Fruit fly (Drosophila melanogaster) S2 (cell line): ENCODE measurements around the gene CG4198.

Experiments
- CG8478 ChIP-seq: fragments of >200 bp; optimal IDR thresholded peaks from 2 replicates; lab custom pipeline; 2018
- CTCF ChIP-seq, 2 experiments: fragments of >200 bp; optimal IDR thresholded peaks; 2 replicates each; lab custom pipeline; 2018

DNA sequence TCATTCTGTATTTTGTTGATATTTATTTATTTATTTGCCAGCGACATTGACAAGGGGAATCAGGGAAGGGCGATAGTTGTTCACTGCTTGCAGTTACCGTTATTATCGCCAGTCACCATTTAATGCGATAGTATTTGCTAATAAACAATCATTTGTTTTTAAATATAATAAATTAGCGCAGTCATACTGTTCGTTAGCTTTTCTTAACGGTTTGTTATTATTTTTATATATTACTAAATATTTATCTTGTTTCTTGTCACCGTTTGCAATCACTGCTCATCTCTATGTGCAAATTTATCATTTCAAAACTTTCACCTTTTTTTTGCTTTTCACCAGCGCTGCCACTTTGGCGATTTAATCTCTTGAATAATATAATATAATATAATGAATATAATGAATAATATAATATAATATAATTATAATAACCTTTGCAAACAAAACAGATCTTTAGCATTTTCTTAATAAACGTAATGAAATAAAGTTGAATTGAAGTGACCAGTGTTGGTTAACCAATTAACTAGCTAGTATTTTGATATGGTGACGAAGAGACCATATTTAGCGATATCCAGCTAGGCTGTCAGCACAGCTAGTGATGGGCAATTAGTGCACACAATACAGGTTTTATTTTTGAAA, 16.3 kb downstream of the CG4198 start, which contains the start of the genes CG3309 and XRCC1:
- TF ChIP-seq CTCF (optimal IDR thresholded peaks at IDR 0.05; lab: Kevin White, UChicago): no peak
- no peak for TF ChIP-seq CG8478 (lab: Kevin White, UChicago)
